Worm (Caenorhabditis elegans): Measurements from ENCODE around the gene rpl-20.

ce11 chrIV:4712376-4712775 lies 37.2 kb downstream of the rpl-20 start, which contains the start of gene yars-2:
- TF ChIP-seq ZK546.5 (tag; optimal IDR thresholded peaks at IDR 0.05) (no peak), nhr-25 (tag; optimal IDR thresholded peaks at IDR 0.05) (no peak), elt-2 (tag; optimal IDR thresholded peaks at IDR 0.05) (no peak), nhr-23 (tag; optimal IDR thresholded peaks at IDR 0.05) (no peak), ama-1 (optimal IDR thresholded peaks at IDR 0.05) (no peak), pqm-1 (tag; optimal IDR thresholded peaks at IDR 0.05) (no peak), pha-4 (tag; optimal IDR thresholded peaks at IDR 0.05) (peak; percentile 26), snpc-4 (tag; optimal IDR thresholded peaks at IDR 0.05) (no peak), egl-27 (tag; optimal IDR thresholded peaks at IDR 0.05) (no peak), sea-2 (GFP tag; optimal IDR thresholded peaks at IDR 0.05) (no peak), nhr-12 (tag; optimal IDR thresholded peaks at IDR 0.05) (no peak)

Data from whole organism, L3 larva.